Worm (Caenorhabditis elegans) whole organism, late embryonic: ENCODE results near the gene C55C3.3.

Source experiments
- C08G9.2 ChIP-seq: sonication (generic microtip); optimal IDR thresholded peaks from 2 replicates; lab custom pipeline; 2016; ENCODE audit warnings: mild to moderate bottlenecking, missing genetic modification characterization, moderate library complexity, missing compliant biosample characterization
- C38D4.7 ChIP-seq: fragments of 200-800 bp; sonication (Bioruptor generic); optimal IDR thresholded peaks from 2 replicates; lab custom pipeline; 2018; ENCODE audit warnings: mild to moderate bottlenecking, missing genetic modification characterization, moderate library complexity, missing compliant biosample characterization
- F13H6.1 ChIP-seq: sonication (generic microtip); optimal IDR thresholded peaks from 2 replicates; lab custom pipeline; 2016; ENCODE audit warnings: missing genetic modification characterization, missing compliant biosample characterization
- K02D7.2 ChIP-seq: sonication (generic microtip); optimal IDR thresholded peaks from 2 replicates; lab custom pipeline; 2017; ENCODE audit warnings: mild to moderate bottlenecking, missing genetic modification characterization, missing compliant biosample characterization
- Y22D7AL.16 ChIP-seq: sonication (generic microtip); optimal IDR thresholded peaks from 2 replicates; lab custom pipeline; 2016; ENCODE audit warnings: missing genetic modification characterization, missing compliant biosample characterization
- ama-1 ChIP-seq: fragments of 150-350 bp; optimal IDR thresholded peaks from 2 replicates; lab custom pipeline; 2014
- ceh-14 ChIP-seq: sonication (generic microtip); optimal IDR thresholded peaks from 2 replicates; lab custom pipeline; 2016; ENCODE audit warnings: missing genotype, missing genetic modification characterization, missing compliant biosample characterization
- ceh-19 ChIP-seq: fragments of 200-800 bp; sonication (Bioruptor generic); optimal IDR thresholded peaks from 2 replicates; lab custom pipeline; 2018; ENCODE audit warnings: mild to moderate bottlenecking, missing genetic modification characterization, missing compliant biosample characterization
- ceh-22 ChIP-seq: sonication (generic microtip); optimal IDR thresholded peaks from 2 replicates; lab custom pipeline; 2017; ENCODE audit warnings: missing biosample characterization, missing genetic modification characterization
- ceh-31 ChIP-seq: sonication (generic microtip); optimal IDR thresholded peaks from 2 replicates; lab custom pipeline; 2016; ENCODE audit warnings: missing genetic modification characterization, missing compliant biosample characterization
- ceh-34 ChIP-seq: sonication (generic microtip); optimal IDR thresholded peaks from 2 replicates; lab custom pipeline; 2016; ENCODE audit warnings: mild to moderate bottlenecking, missing genetic modification characterization, missing compliant biosample characterization
- ceh-48 ChIP-seq: sonication (generic microtip); optimal IDR thresholded peaks from 2 replicates; lab custom pipeline; 2016; ENCODE audit warnings: missing genetic modification characterization, inconsistent platforms, missing compliant biosample characterization
- ceh-6 ChIP-seq: fragments of 200-800 bp; sonication (Bioruptor generic); optimal IDR thresholded peaks from 2 replicates; lab custom pipeline; 2018; ENCODE audit warnings: mild to moderate bottlenecking, missing genetic modification characterization, missing compliant biosample characterization
- ceh-9 ChIP-seq: sonication (generic microtip); optimal IDR thresholded peaks from 2 replicates; lab custom pipeline; 2016; ENCODE audit warnings: mild to moderate bottlenecking, missing genetic modification characterization, inconsistent platforms, missing compliant biosample characterization
- elt-2 ChIP-seq: sonication (generic microtip); optimal IDR thresholded peaks from 2 replicates; lab custom pipeline; 2016; ENCODE audit warnings: missing genetic modification reagents, missing genetic modification characterization, missing compliant biosample characterization
- eyg-1 ChIP-seq: sonication (generic microtip); optimal IDR thresholded peaks from 2 replicates; lab custom pipeline; 2016; ENCODE audit warnings: missing genotype, missing genetic modification characterization, missing compliant biosample characterization
- fkh-6 ChIP-seq: sonication (generic microtip); optimal IDR thresholded peaks from 2 replicates; lab custom pipeline; 2016; ENCODE audit warnings: missing genetic modification characterization, missing compliant biosample characterization
- hlh-13 ChIP-seq: fragments of 200-800 bp; sonication (Bioruptor generic); optimal IDR thresholded peaks from 2 replicates; lab custom pipeline; 2018; ENCODE audit warnings: mild to moderate bottlenecking, missing genetic modification characterization, missing compliant biosample characterization
- hlh-30 ChIP-seq: sonication (generic microtip); optimal IDR thresholded peaks from 2 replicates; lab custom pipeline; 2017; ENCODE audit warnings: antibody characterized with exemption, missing genetic modification characterization, missing compliant biosample characterization; ENCODE audit not compliant: insufficient read depth
- hlh-6 ChIP-seq: sonication (generic microtip); optimal IDR thresholded peaks from 2 replicates; lab custom pipeline; 2016; ENCODE audit warnings: missing genotype, missing genetic modification characterization, missing compliant biosample characterization
- hlh-8 ChIP-seq: sonication (generic microtip); optimal IDR thresholded peaks from 2 replicates; lab custom pipeline; 2016; ENCODE audit warnings: missing genotype, missing genetic modification characterization, missing compliant biosample characterization
- lim-6 ChIP-seq: sonication (generic microtip); optimal IDR thresholded peaks from 2 replicates; lab custom pipeline; 2016; ENCODE audit warnings: missing genetic modification characterization, missing compliant biosample characterization
- lin-11 ChIP-seq: fragments of 200-800 bp; sonication (Bioruptor generic); optimal IDR thresholded peaks from 2 replicates; lab custom pipeline; 2018; ENCODE audit warnings: mild to moderate bottlenecking, missing genetic modification characterization, missing compliant biosample characterization
- nfya-1 ChIP-seq: sonication (generic microtip); optimal IDR thresholded peaks from 2 replicates; lab custom pipeline; 2017; ENCODE audit warnings: missing genetic modification characterization, mild to moderate bottlenecking, missing compliant biosample characterization, antibody characterized with exemption, moderate library complexity
- nhr-232 ChIP-seq: sonication (generic microtip); optimal IDR thresholded peaks from 2 replicates; lab custom pipeline; 2016; ENCODE audit warnings: missing genetic modification characterization, missing compliant biosample characterization
- npax-4 ChIP-seq: sonication (generic microtip); optimal IDR thresholded peaks from 2 replicates; lab custom pipeline; 2016; ENCODE audit warnings: missing genetic modification characterization, missing compliant biosample characterization
- odd-2 ChIP-seq: sonication (generic microtip); optimal IDR thresholded peaks from 2 replicates; lab custom pipeline; 2017; ENCODE audit warnings: antibody characterized with exemption, mild to moderate bottlenecking, missing genetic modification characterization, missing compliant biosample characterization
- pag-3 ChIP-seq: sonication (generic microtip); optimal IDR thresholded peaks from 2 replicates; lab custom pipeline; 2016; ENCODE audit warnings: missing compliant biosample characterization, missing genetic modification characterization, borderline replicate concordance
- pax-1 ChIP-seq: fragments of 150-350 bp; optimal IDR thresholded peaks from 2 replicates; lab custom pipeline; 2014; ENCODE audit warnings: missing biosample characterization, missing genetic modification characterization
- pha-2 ChIP-seq: sonication (generic microtip); optimal IDR thresholded peaks from 2 replicates; lab custom pipeline; 2017; ENCODE audit warnings: mild to moderate bottlenecking, missing genetic modification characterization, missing compliant biosample characterization
- sox-2 ChIP-seq: fragments of 200-800 bp; sonication (Bioruptor generic); IDR thresholded peaks from 2 replicates; pipeline ENCODE4 v1.3.6; 2022; ENCODE audit warnings: missing genetic modification reagents, missing genetic modification characterization, missing compliant biosample characterization
- sox-4 ChIP-seq: sonication (generic microtip); optimal IDR thresholded peaks from 2 replicates; lab custom pipeline; 2017; ENCODE audit warnings: mild to moderate bottlenecking, missing genetic modification characterization, inconsistent platforms, missing compliant biosample characterization
- unc-3 ChIP-seq, 2 experiments: fragments of 200-800 bp in 1 of 2; sonication (Bioruptor generic) in 1 of 2; sonication (generic microtip) in 1 of 2; conservative IDR thresholded peaks in 1 of 2; optimal IDR thresholded peaks in 1 of 2; 2 replicates each; pipeline versions ENCODE4 v1.3.6 to Lab custom; 2016 to 2022; ENCODE audit warnings: missing compliant biosample characterization in 2 of 2, missing genetic modification characterization in 2 of 2, missing genetic modification reagents in 1 of 2
- unc-42 ChIP-seq: sonication (generic microtip); optimal IDR thresholded peaks from 2 replicates; lab custom pipeline; 2016; ENCODE audit warnings: missing genotype, missing genetic modification characterization, missing compliant biosample characterization
- unc-55 ChIP-seq: sonication (generic microtip); optimal IDR thresholded peaks from 2 replicates; lab custom pipeline; 2017; ENCODE audit warnings: missing biosample characterization, missing genetic modification reagents, missing genetic modification characterization
- zip-5 ChIP-seq: sonication (generic microtip); optimal IDR thresholded peaks from 2 replicates; lab custom pipeline; 2016; ENCODE audit warnings: missing genetic modification characterization, missing compliant biosample characterization
- ztf-16 ChIP-seq: sonication (generic microtip); optimal IDR thresholded peaks from 2 replicates; lab custom pipeline; 2017; ENCODE audit warnings: missing genetic modification characterization, missing compliant biosample characterization

The C55C3.3 gene

ce11 chrIV:5706603-5707002 is 21.5 kb downstream of the C55C3.3 start:
- TF ChIP-seq C38D4.7 (GFP tag; lab: Kevin White, UChicago) (no peak), Y22D7AL.16 (no peak), unc-42 (tag; lab: Kevin White, UChicago) (no peak), C08G9.2 (tag; lab: Kevin White, UChicago) (no peak), ceh-9 (tag; lab: Kevin White, UChicago) (no peak), ceh-6 (no peak), nhr-232 (tag; lab: Kevin White, UChicago) (no peak), sox-4 (tag; lab: Kevin White, UChicago) (no peak), ceh-22 (tag; lab: Kevin White, UChicago) (no peak), pag-3 (no peak), odd-2 (tag; lab: Kevin White, UChicago) (no peak), zip-5 (tag; lab: Kevin White, UChicago) (no peak), ama-1 (lab: Kevin White, UChicago) (no peak), pax-1 (no peak), eyg-1 (tag; lab: Kevin White, UChicago) (no peak), ceh-31 (tag; lab: Kevin White, UChicago) (no peak), ztf-16 (tag; lab: Kevin White, UChicago) (no peak)

- TF ChIP-seq pha-2 (no peak), unc-3 (GFP tag; conservative IDR thresholded peaks at IDR 0.05; lab: Robert Waterston, UW) (no peak), unc-3 (tag; optimal IDR thresholded peaks at IDR 0.05; lab: Kevin White, UChicago) (no peak), ceh-6 (no peak), hlh-8 (tag; lab: Kevin White, UChicago) (no peak), sox-4 (tag; lab: Kevin White, UChicago) (no peak), elt-2 (peak; percentile 20), lin-11 (no peak)
Observed at ce11 chrIV:5708796-5709195, 23.7 kb downstream of the C55C3.3 start, which contains the start of gene C55C3.1. C55C3.1 (plus strand) TSS chrIV:5709096.

ce11 chrIV:5715341-5716112 is 30.4 kb downstream of the C55C3.3 start:
- no peak for TF ChIP-seq K02D7.2 (tag; lab: Kevin White, UChicago)
- no peak for TF ChIP-seq sox-2
- TF ChIP-seq unc-55 (GFP tag; lab: Kevin White, UChicago) = no peak
- no peak for TF ChIP-seq hlh-30 (tag; lab: Kevin White, UChicago)
- TF ChIP-seq zip-5 (tag; lab: Kevin White, UChicago) = no peak
- TF ChIP-seq npax-4 = no peak
- TF ChIP-seq ztf-16 (tag; lab: Kevin White, UChicago) = no peak
- peak; percentile 97 for TF ChIP-seq nfya-1

ce11 chrIV:5723659-5724058 is 38.6 kb downstream of the C55C3.3 start:
- TF ChIP-seq C08G9.2 (tag; lab: Kevin White, UChicago) = no peak
- no peak for TF ChIP-seq pax-1
- no peak for TF ChIP-seq eyg-1 (tag; lab: Kevin White, UChicago)
- TF ChIP-seq pag-3 = no peak
- no peak for TF ChIP-seq lim-6
- no peak for TF ChIP-seq nhr-232 (tag; lab: Kevin White, UChicago)
- TF ChIP-seq ceh-34 (tag; lab: Kevin White, UChicago) = no peak
- no peak for TF ChIP-seq fkh-6 (tag; lab: Kevin White, UChicago)
- no peak for TF ChIP-seq hlh-6 (tag; lab: Kevin White, UChicago)
- no peak for TF ChIP-seq ceh-14 (tag; lab: Kevin White, UChicago)

ce11 chrIV:5725300-5725699 is 40.2 kb downstream of the C55C3.3 start, which contains the start of gene H35B03.1:
H35B03.1 (plus strand) TSS chrIV:5725600.
- no peak for TF ChIP-seq unc-3 (GFP tag; conservative IDR thresholded peaks at IDR 0.05; lab: Robert Waterston, UW)
- TF ChIP-seq unc-3 (tag; optimal IDR thresholded peaks at IDR 0.05; lab: Kevin White, UChicago) = no peak
- peak; percentile 9 for TF ChIP-seq unc-42 (tag; lab: Kevin White, UChicago)
- TF ChIP-seq F13H6.1 (tag; lab: Kevin White, UChicago) = no peak
- no peak for TF ChIP-seq ceh-19
- TF ChIP-seq ceh-48 = no peak
- no peak for TF ChIP-seq hlh-13 (GFP tag; lab: Kevin White, UChicago)
